Worm (Caenorhabditis elegans) whole organism, late embryonic: ENCODE measurements around the gene inpp-4B.
A peak's percentile ranks its signal among the peaks of the same experiment; 100 is the strongest.

Experiments
- C08G9.2 ChIP-seq: sonication (generic microtip); optimal IDR thresholded peaks from 2 replicates; lab custom pipeline; 2016; ENCODE audit warnings: mild to moderate bottlenecking, missing genetic modification characterization, moderate library complexity, missing compliant biosample characterization
- F13H6.1 ChIP-seq: sonication (generic microtip); optimal IDR thresholded peaks from 2 replicates; lab custom pipeline; 2016; ENCODE audit warnings: missing genetic modification characterization, missing compliant biosample characterization
- K09A11.1 ChIP-seq: sonication (generic microtip); optimal IDR thresholded peaks from 2 replicates; lab custom pipeline; 2017; ENCODE audit warnings: antibody characterized with exemption, mild to moderate bottlenecking, missing genetic modification characterization, missing compliant biosample characterization; ENCODE audit not compliant: insufficient read depth
- ama-1 ChIP-seq: fragments of 150-350 bp; optimal IDR thresholded peaks from 2 replicates; lab custom pipeline; 2014
- ceh-19 ChIP-seq: fragments of 200-800 bp; sonication (Bioruptor generic); optimal IDR thresholded peaks from 2 replicates; lab custom pipeline; 2018; ENCODE audit warnings: mild to moderate bottlenecking, missing genetic modification characterization, missing compliant biosample characterization
- ceh-24 ChIP-seq: sonication (generic microtip); optimal IDR thresholded peaks from 2 replicates; lab custom pipeline; 2016; ENCODE audit warnings: mild to moderate bottlenecking, missing genetic modification characterization, missing compliant biosample characterization
- ceh-30 ChIP-seq: fragments of 150-350 bp; optimal IDR thresholded peaks from 2 replicates; lab custom pipeline; 2014; ENCODE audit warnings: missing biosample characterization, missing genetic modification characterization
- ceh-31 ChIP-seq: sonication (generic microtip); optimal IDR thresholded peaks from 2 replicates; lab custom pipeline; 2016; ENCODE audit warnings: missing genetic modification characterization, missing compliant biosample characterization
- ceh-34 ChIP-seq: sonication (generic microtip); optimal IDR thresholded peaks from 2 replicates; lab custom pipeline; 2016; ENCODE audit warnings: mild to moderate bottlenecking, missing genetic modification characterization, missing compliant biosample characterization
- ceh-6 ChIP-seq: fragments of 200-800 bp; sonication (Bioruptor generic); optimal IDR thresholded peaks from 2 replicates; lab custom pipeline; 2018; ENCODE audit warnings: mild to moderate bottlenecking, missing genetic modification characterization, missing compliant biosample characterization
- ceh-9 ChIP-seq: sonication (generic microtip); optimal IDR thresholded peaks from 2 replicates; lab custom pipeline; 2016; ENCODE audit warnings: mild to moderate bottlenecking, missing genetic modification characterization, inconsistent platforms, missing compliant biosample characterization
- che-1 ChIP-seq: sonication (generic microtip); optimal IDR thresholded peaks from 2 replicates; lab custom pipeline; 2016; ENCODE audit warnings: mild to moderate bottlenecking, missing genetic modification characterization, missing compliant biosample characterization
- dve-1 ChIP-seq: sonication (generic microtip); optimal IDR thresholded peaks from 2 replicates; lab custom pipeline; 2017; ENCODE audit warnings: antibody characterized with exemption, mild to moderate bottlenecking, missing genetic modification characterization, missing compliant biosample characterization
- elt-2 ChIP-seq: sonication (generic microtip); optimal IDR thresholded peaks from 2 replicates; lab custom pipeline; 2016; ENCODE audit warnings: missing genetic modification reagents, missing genetic modification characterization, missing compliant biosample characterization
- eyg-1 ChIP-seq: sonication (generic microtip); optimal IDR thresholded peaks from 2 replicates; lab custom pipeline; 2016; ENCODE audit warnings: missing genotype, missing genetic modification characterization, missing compliant biosample characterization
- fax-1 ChIP-seq: sonication (generic microtip); optimal IDR thresholded peaks from 2 replicates; lab custom pipeline; 2016; ENCODE audit warnings: missing genotype, missing genetic modification characterization, missing compliant biosample characterization
- fkh-10 ChIP-seq: fragments of 150-350 bp; optimal IDR thresholded peaks from 2 replicates; lab custom pipeline; 2014; ENCODE audit warnings: missing biosample characterization, missing genetic modification reagents, missing genetic modification characterization
- fkh-6 ChIP-seq: sonication (generic microtip); optimal IDR thresholded peaks from 2 replicates; lab custom pipeline; 2016; ENCODE audit warnings: missing genetic modification characterization, missing compliant biosample characterization
- lin-11 ChIP-seq: fragments of 200-800 bp; sonication (Bioruptor generic); optimal IDR thresholded peaks from 2 replicates; lab custom pipeline; 2018; ENCODE audit warnings: mild to moderate bottlenecking, missing genetic modification characterization, missing compliant biosample characterization
- madf-2 ChIP-seq: sonication (generic microtip); optimal IDR thresholded peaks from 2 replicates; lab custom pipeline; 2017; ENCODE audit warnings: missing genetic modification characterization, missing compliant biosample characterization
- mec-3 ChIP-seq: sonication (generic microtip); optimal IDR thresholded peaks from 2 replicates; lab custom pipeline; 2016; ENCODE audit warnings: borderline replicate concordance, missing genetic modification characterization, missing compliant biosample characterization
- odd-2 ChIP-seq: sonication (generic microtip); optimal IDR thresholded peaks from 2 replicates; lab custom pipeline; 2017; ENCODE audit warnings: antibody characterized with exemption, mild to moderate bottlenecking, missing genetic modification characterization, missing compliant biosample characterization
- pha-2 ChIP-seq: sonication (generic microtip); optimal IDR thresholded peaks from 2 replicates; lab custom pipeline; 2017; ENCODE audit warnings: mild to moderate bottlenecking, missing genetic modification characterization, missing compliant biosample characterization
- pqm-1 ChIP-seq: sonication (generic microtip); optimal IDR thresholded peaks from 2 replicates; lab custom pipeline; 2016; ENCODE audit warnings: missing genetic modification characterization, missing compliant biosample characterization
- ref-2 ChIP-seq: sonication (generic microtip); optimal IDR thresholded peaks from 2 replicates; lab custom pipeline; 2016; ENCODE audit warnings: missing genetic modification characterization, missing compliant biosample characterization
- sdc-2 ChIP-seq: sonication (generic microtip); optimal IDR thresholded peaks from 2 replicates; lab custom pipeline; 2016; ENCODE audit warnings: missing genotype, missing genetic modification characterization, missing compliant biosample characterization
- sox-4 ChIP-seq: sonication (generic microtip); optimal IDR thresholded peaks from 2 replicates; lab custom pipeline; 2017; ENCODE audit warnings: mild to moderate bottlenecking, missing genetic modification characterization, inconsistent platforms, missing compliant biosample characterization
- syd-9 ChIP-seq: sonication (generic microtip); optimal IDR thresholded peaks from 2 replicates; lab custom pipeline; 2016; ENCODE audit warnings: mild to moderate bottlenecking, missing genetic modification characterization, moderate library complexity, missing compliant biosample characterization
- tbx-2 ChIP-seq: sonication (generic microtip); optimal IDR thresholded peaks from 2 replicates; lab custom pipeline; 2016; ENCODE audit warnings: missing genetic modification characterization, missing compliant biosample characterization
- tbx-7 ChIP-seq: sonication (generic microtip); optimal IDR thresholded peaks from 2 replicates; lab custom pipeline; 2016; ENCODE audit warnings: missing genotype, missing genetic modification characterization, missing compliant biosample characterization
- unc-3 ChIP-seq, 2 experiments: fragments of 200-800 bp in 1 of 2; sonication (Bioruptor generic) in 1 of 2; sonication (generic microtip) in 1 of 2; conservative IDR thresholded peaks in 1 of 2; optimal IDR thresholded peaks in 1 of 2; 2 replicates each; pipeline versions ENCODE4 v1.3.6 to Lab custom; 2016 to 2022; ENCODE audit warnings: missing compliant biosample characterization in 2 of 2, missing genetic modification characterization in 2 of 2, missing genetic modification reagents in 1 of 2
- unc-86 ChIP-seq: sonication (generic microtip); optimal IDR thresholded peaks from 2 replicates; lab custom pipeline; 2016; ENCODE audit warnings: missing genetic modification characterization, missing compliant biosample characterization
- ztf-16 ChIP-seq: sonication (generic microtip); optimal IDR thresholded peaks from 2 replicates; lab custom pipeline; 2017; ENCODE audit warnings: missing genetic modification characterization, missing compliant biosample characterization

inpp-4B gene

ce11 chrIII:10270778-10271307 is 4.2 kb upstream of the inpp-4B start, which contains the start of gene cnk-1 (continued):
- TF ChIP-seq K09A11.1 (tag; lab: Kevin White, UChicago) (no peak), eyg-1 (tag; lab: Kevin White, UChicago) (no peak), odd-2 (no peak), elt-2 (tag; lab: Kevin White, UChicago) (peak; percentile 26), ceh-31 (tag; lab: Kevin White, UChicago) (peak; percentile 94), unc-3 (GFP tag; conservative IDR thresholded peaks at IDR 0.05; lab: Robert Waterston, UW) (peak; percentile 71), unc-3 (tag; optimal IDR thresholded peaks at IDR 0.05; lab: Kevin White, UChicago) (no peak), fax-1 (tag; lab: Kevin White, UChicago) (peak; percentile 10), dve-1 (tag; lab: Kevin White, UChicago) (no peak)

DNA sequence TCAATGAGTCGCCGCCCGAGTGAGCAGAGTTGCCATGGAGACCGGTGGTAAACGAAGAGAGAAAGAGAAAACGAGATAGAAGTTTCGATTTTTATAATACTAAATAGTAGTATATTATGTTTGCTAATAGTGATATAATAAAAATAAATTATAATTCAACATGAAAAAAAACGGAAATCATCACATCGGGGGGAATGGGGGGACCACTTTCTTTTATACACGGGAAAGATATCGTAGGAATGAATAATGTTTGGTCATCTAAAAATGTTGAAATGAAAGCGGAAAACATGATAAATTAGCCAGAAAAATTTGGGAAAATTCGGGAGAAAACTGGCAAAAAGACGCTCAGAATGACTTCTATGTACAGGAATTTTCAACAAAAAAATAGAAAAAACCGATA is 5.0 kb downstream of the inpp-4B start, which contains the start of gene bbs-5:
Gene bbs-5, minus strand, starts transcription at position 101 of the 400 bp plus-strand sequence.
- no peak for TF ChIP-seq pha-2 (tag; lab: Kevin White, UChicago)
- no peak for TF ChIP-seq ceh-34 (tag; lab: Kevin White, UChicago)
- TF ChIP-seq odd-2 = no peak
- no peak for TF ChIP-seq ama-1 (lab: Kevin White, UChicago)
- TF ChIP-seq mec-3 (tag; lab: Kevin White, UChicago) = no peak
- no peak for TF ChIP-seq ceh-19 (GFP tag; lab: Kevin White, UChicago)
- TF ChIP-seq, all 69 proteins: peak for 0

DNA sequence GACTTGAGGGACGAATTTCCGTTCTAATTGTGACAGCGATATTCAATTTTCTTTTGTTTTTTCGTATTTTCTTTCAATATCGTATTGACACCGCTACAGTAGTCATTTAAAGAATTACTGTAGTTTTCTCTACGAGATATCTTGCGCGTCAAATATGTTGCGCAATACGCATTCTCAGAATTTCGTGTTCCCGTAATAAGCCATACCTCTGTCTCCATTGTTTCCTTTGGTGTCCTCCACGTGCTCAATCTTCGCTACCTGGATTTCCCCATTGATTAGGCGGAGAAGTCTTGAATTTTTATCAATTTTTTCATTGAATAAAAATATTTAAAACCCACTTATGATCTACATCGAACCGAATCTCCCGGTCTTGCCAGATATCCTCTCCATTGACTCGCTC is 5.4 kb downstream of the inpp-4B start:
- TF ChIP-seq tbx-7 (no peak), fax-1 (tag; lab: Kevin White, UChicago) (no peak), K09A11.1 (tag; lab: Kevin White, UChicago) (no peak), sox-4 (no peak), ztf-16 (no peak), ceh-6 (GFP tag; lab: Kevin White, UChicago) (no peak), ceh-31 (tag; lab: Kevin White, UChicago) (no peak), che-1 (tag; lab: Kevin White, UChicago) (no peak), ama-1 (lab: Kevin White, UChicago) (no peak), ceh-30 (no peak)

ce11 chrIII:10258641-10259040 is 8.0 kb downstream of the inpp-4B start, which contains the start of gene rip-1:
Gene rip-1 (minus strand): TSS chrIII:10258741.
- TF ChIP-seq ref-2 (tag; lab: Kevin White, UChicago) (no peak), syd-9 (tag; lab: Kevin White, UChicago) (no peak), ceh-30 (no peak), C08G9.2 (tag; lab: Kevin White, UChicago) (no peak)

ce11 chrIII:10254583-10254982 is 12.1 kb downstream of the inpp-4B start, which contains the start of gene R01H10.4:
Gene R01H10.4 (plus strand): TSS chrIII:10254818.
- TF ChIP-seq ceh-31 (tag; lab: Kevin White, UChicago) = no peak
- no peak for TF ChIP-seq lin-11 (tag; lab: Kevin White, UChicago)
- TF ChIP-seq fkh-6 (tag; lab: Kevin White, UChicago) = no peak
- no peak for TF ChIP-seq sdc-2 (tag; lab: Kevin White, UChicago)
- no peak for TF ChIP-seq ceh-24 (tag; lab: Kevin White, UChicago)
- no peak for TF ChIP-seq pqm-1
- TF ChIP-seq madf-2 (tag; lab: Kevin White, UChicago) = no peak
- no peak for TF ChIP-seq ceh-34 (tag; lab: Kevin White, UChicago)
- TF ChIP-seq unc-86 (tag; lab: Kevin White, UChicago) = no peak
- TF ChIP-seq ama-1 (lab: Kevin White, UChicago) = no peak
- TF ChIP-seq F13H6.1 (tag; lab: Kevin White, UChicago) = no peak
- TF ChIP-seq fkh-10 (GFP tag; lab: Kevin White, UChicago) = no peak
- TF ChIP-seq tbx-2 = no peak
- no peak for TF ChIP-seq ceh-9 (tag; lab: Kevin White, UChicago)
- TF ChIP-seq che-1 (tag; lab: Kevin White, UChicago) = no peak
